Worm (Caenorhabditis elegans) whole organism, L2 larva: ENCODE measurements around the gene C24B5.4.
A peak's percentile ranks its signal among the peaks of the same experiment; 100 is the strongest.

Experiments used
- C34F6.9 ChIP-seq: fragments of 150-350 bp; optimal IDR thresholded peaks from 2 replicates; lab custom pipeline; 2014; ENCODE audit warnings: missing biosample characterization, missing genetic modification characterization
- F13H6.1 ChIP-seq: sonication (generic microtip); optimal IDR thresholded peaks from 2 replicates; lab custom pipeline; 2016; ENCODE audit warnings: missing genetic modification characterization, missing compliant biosample characterization
- R02D3.7 ChIP-seq: fragments of 150-350 bp; optimal IDR thresholded peaks from 2 replicates; lab custom pipeline; 2014; ENCODE audit warnings: missing biosample characterization, missing genetic modification characterization
- Y55F3AM.14 ChIP-seq: fragments of 200-800 bp; sonication (Bioruptor generic); optimal IDR thresholded peaks from 2 replicates; lab custom pipeline; 2018; ENCODE audit warnings: mild to moderate bottlenecking, missing genetic modification characterization, missing compliant biosample characterization
- ZK546.5 ChIP-seq: sonication (generic microtip); optimal IDR thresholded peaks from 2 replicates; lab custom pipeline; 2017; ENCODE audit warnings: missing biosample characterization, missing genetic modification characterization
- alr-1 ChIP-seq: fragments of 150-350 bp; optimal IDR thresholded peaks from 2 replicates; lab custom pipeline; 2014; ENCODE audit warnings: missing biosample characterization, missing genetic modification characterization
- aly-2 ChIP-seq: fragments of 150-350 bp; optimal IDR thresholded peaks from 2 replicates; lab custom pipeline; 2014; ENCODE audit warnings: missing biosample characterization, missing genetic modification characterization
- blmp-1 ChIP-seq: sonication (generic microtip); optimal IDR thresholded peaks from 2 replicates; lab custom pipeline; 2017; ENCODE audit warnings: missing genetic modification characterization, mild to moderate bottlenecking, missing compliant biosample characterization, antibody characterized with exemption, moderate library complexity; ENCODE audit not compliant: insufficient read depth
- ceh-16 ChIP-seq: fragments of 150-350 bp; optimal IDR thresholded peaks from 2 replicates; lab custom pipeline; 2014; ENCODE audit warnings: missing biosample characterization, missing genetic modification characterization
- ceh-82 ChIP-seq: fragments of 150-350 bp; optimal IDR thresholded peaks from 2 replicates; lab custom pipeline; 2014; ENCODE audit warnings: missing biosample characterization, missing genetic modification characterization
- crh-2 ChIP-seq: sonication (generic microtip); optimal IDR thresholded peaks from 2 replicates; lab custom pipeline; 2017; ENCODE audit warnings: missing biosample characterization, missing genetic modification characterization
- dmd-4 ChIP-seq: sonication (generic microtip); optimal IDR thresholded peaks from 2 replicates; lab custom pipeline; 2017; ENCODE audit warnings: missing biosample characterization, missing genetic modification characterization
- egl-27 ChIP-seq: sonication (generic microtip); optimal IDR thresholded peaks from 3 replicates; lab custom pipeline; 2017; ENCODE audit warnings: missing biosample characterization, missing genetic modification reagents, missing genetic modification characterization
- elt-1 ChIP-seq: fragments of 150-350 bp; optimal IDR thresholded peaks from 2 replicates; lab custom pipeline; 2014; ENCODE audit warnings: missing biosample characterization, missing genetic modification characterization
- elt-3 ChIP-seq: sonication (generic microtip); optimal IDR thresholded peaks from 2 replicates; lab custom pipeline; 2017; ENCODE audit warnings: missing biosample characterization, missing genetic modification characterization
- fos-1 ChIP-seq: fragments of 150-350 bp; optimal IDR thresholded peaks from 2 replicates; lab custom pipeline; 2014; ENCODE audit warnings: missing biosample characterization, missing genetic modification characterization
- gmeb-1 ChIP-seq: fragments of 150-350 bp; optimal IDR thresholded peaks from 2 replicates; lab custom pipeline; 2014; ENCODE audit warnings: missing biosample characterization, missing genetic modification characterization
- lin-11 ChIP-seq: fragments of 150-350 bp; sonication (generic microtip); optimal IDR thresholded peaks from 2 replicates; lab custom pipeline; 2014; ENCODE audit warnings: missing biosample characterization, missing genetic modification characterization, inconsistent platforms, mixed read lengths
- lin-13 ChIP-seq: fragments of 150-350 bp; optimal IDR thresholded peaks from 2 replicates; lab custom pipeline; 2014; ENCODE audit warnings: missing biosample characterization, missing genetic modification reagents, missing genetic modification characterization
- lsy-2 ChIP-seq, 2 experiments: fragments of 150-350 bp in 1 of 2; sonication (generic microtip) in 1 of 2; optimal IDR thresholded peaks; 2 replicates each; lab custom pipeline; 2014 to 2017; ENCODE audit warnings: missing biosample characterization in 2 of 2, missing genetic modification characterization in 2 of 2
- mab-5 ChIP-seq: fragments of 150-350 bp; optimal IDR thresholded peaks from 2 replicates; lab custom pipeline; 2014; ENCODE audit warnings: missing biosample characterization, missing genetic modification characterization
- mdl-1 ChIP-seq, 2 experiments: fragments of 150-350 bp in 1 of 2; sonication (generic microtip) in 1 of 2; optimal IDR thresholded peaks; 2 replicates each; lab custom pipeline; 2017; ENCODE audit warnings: missing biosample characterization in 2 of 2, missing genetic modification characterization in 2 of 2
- nhr-10 ChIP-seq: sonication (generic microtip); optimal IDR thresholded peaks from 2 replicates; lab custom pipeline; 2017; ENCODE audit warnings: missing biosample characterization, missing genetic modification characterization
- nhr-11 ChIP-seq: fragments of 150-350 bp; optimal IDR thresholded peaks from 2 replicates; lab custom pipeline; 2014; ENCODE audit warnings: missing biosample characterization, missing genetic modification characterization
- nhr-12 ChIP-seq: fragments of 150-350 bp; optimal IDR thresholded peaks from 2 replicates; lab custom pipeline; 2014; ENCODE audit warnings: missing biosample characterization, missing genetic modification characterization
- nhr-129 ChIP-seq: fragments of 150-350 bp; optimal IDR thresholded peaks from 2 replicates; lab custom pipeline; 2014; ENCODE audit warnings: missing biosample characterization, missing genetic modification characterization
- nhr-21 ChIP-seq: fragments of 150-350 bp; optimal IDR thresholded peaks from 2 replicates; lab custom pipeline; 2014; ENCODE audit warnings: missing biosample characterization, missing genetic modification characterization
- nhr-23 ChIP-seq: fragments of 150-350 bp; optimal IDR thresholded peaks from 2 replicates; lab custom pipeline; 2014; ENCODE audit warnings: missing biosample characterization, missing genetic modification reagents, missing genetic modification characterization
- nhr-237 ChIP-seq: fragments of 150-350 bp; optimal IDR thresholded peaks from 2 replicates; lab custom pipeline; 2014; ENCODE audit warnings: missing biosample characterization, missing genetic modification characterization
- nhr-25 ChIP-seq: fragments of 150-350 bp; sonication (generic microtip); optimal IDR thresholded peaks from 3 replicates; lab custom pipeline; 2014; ENCODE audit warnings: missing biosample characterization, missing genetic modification characterization
- nhr-6 ChIP-seq: fragments of 150-350 bp; optimal IDR thresholded peaks from 2 replicates; lab custom pipeline; 2014; ENCODE audit warnings: missing biosample characterization, missing genetic modification characterization
- nhr-77 ChIP-seq: fragments of 150-350 bp; optimal IDR thresholded peaks from 2 replicates; lab custom pipeline; 2014; ENCODE audit warnings: missing biosample characterization, missing genetic modification characterization
- sma-3 ChIP-seq: sonication (generic microtip); optimal IDR thresholded peaks from 2 replicates; lab custom pipeline; 2016; ENCODE audit warnings: missing genetic modification reagents, missing genetic modification characterization, missing compliant biosample characterization
- sma-9 ChIP-seq, 2 experiments: fragments of 150-350 bp in 1 of 2; sonication (generic microtip) in 1 of 2; optimal IDR thresholded peaks; 2 replicates each; lab custom pipeline; 2014 to 2016; ENCODE audit warnings: missing genetic modification characterization in 2 of 2, mild to moderate bottlenecking in 1 of 2, missing biosample characterization in 1 of 2, missing compliant biosample characterization in 1 of 2, missing genetic modification reagents in 1 of 2, moderate library complexity in 1 of 2
- snpc-4 ChIP-seq: fragments of 150-350 bp; optimal IDR thresholded peaks from 2 replicates; lab custom pipeline; 2014; ENCODE audit warnings: missing biosample characterization, missing genetic modification characterization
- unc-55 ChIP-seq: fragments of 150-350 bp; sonication (generic microtip); optimal IDR thresholded peaks from 3 replicates; lab custom pipeline; 2014; ENCODE audit warnings: missing biosample characterization, missing genetic modification reagents, missing genetic modification characterization
- zag-1 ChIP-seq: fragments of 150-350 bp; optimal IDR thresholded peaks from 2 replicates; lab custom pipeline; 2014; ENCODE audit warnings: missing biosample characterization, missing genetic modification characterization
- ztf-1 ChIP-seq: fragments of 200-800 bp; sonication (Bioruptor generic); conservative IDR thresholded peaks from 2 replicates; pipeline ENCODE4 v1.3.6; 2022; ENCODE audit warnings: missing genetic modification characterization, missing compliant biosample characterization
- ztf-11 ChIP-seq: sonication (generic microtip); optimal IDR thresholded peaks from 2 replicates; lab custom pipeline; 2017; ENCODE audit warnings: missing biosample characterization, missing genetic modification characterization
- ztf-4 ChIP-seq: fragments of 150-350 bp; optimal IDR thresholded peaks from 2 replicates; lab custom pipeline; 2014; ENCODE audit warnings: missing biosample characterization, missing genetic modification characterization

The C24B5.4 gene

DNA sequence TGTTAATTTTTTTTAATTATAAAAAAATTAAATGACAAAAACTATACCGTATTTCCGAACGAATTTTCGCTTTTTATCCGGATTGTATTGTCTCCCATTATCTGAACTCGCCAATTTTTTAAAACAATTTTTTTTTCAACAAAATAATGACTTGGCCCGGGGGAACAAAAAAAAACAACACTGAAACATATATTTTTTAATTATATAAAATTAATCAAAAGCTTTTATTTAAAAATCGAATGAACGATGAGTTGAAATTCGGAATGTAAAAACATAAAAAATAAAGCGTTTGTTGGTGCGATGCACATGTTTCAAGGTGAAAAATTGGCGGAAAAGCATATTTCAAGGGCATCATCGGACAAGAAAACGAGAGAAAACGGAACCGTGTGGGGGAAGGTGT is 16.4 kb upstream of the C24B5.4 start, which contains the start of gene mdt-27:
Gene mdt-27, minus strand, starts transcription at position 101 of the 400 bp plus-strand sequence.
- TF ChIP-seq ztf-11 (tag; lab: Kevin White, UChicago) = no peak
- no peak for TF ChIP-seq ceh-16 (tag; lab: Kevin White, UChicago)
- TF ChIP-seq aly-2 (tag; lab: Kevin White, UChicago) = no peak
- TF ChIP-seq ZK546.5 (tag; lab: Kevin White, UChicago) = no peak
- TF ChIP-seq lin-13 (GFP tag; lab: Kevin White, UChicago) = no peak
- no peak for TF ChIP-seq R02D3.7 (tag; lab: Kevin White, UChicago)
- TF ChIP-seq nhr-25 (tag; lab: Kevin White, UChicago) = no peak
- TF ChIP-seq nhr-21 (tag; lab: Kevin White, UChicago) = no peak
- no peak for TF ChIP-seq F13H6.1 (tag; lab: Kevin White, UChicago)
- TF ChIP-seq ceh-82 = no peak
- TF ChIP-seq fos-1 (tag; lab: Kevin White, UChicago) = no peak
- no peak for TF ChIP-seq lin-11 (tag; lab: Kevin White, UChicago)
- TF ChIP-seq blmp-1 (tag; lab: Kevin White, UChicago) = no peak
- no peak for TF ChIP-seq unc-55 (GFP tag; lab: Kevin White, UChicago)
- TF ChIP-seq nhr-23 (tag; lab: Kevin White, UChicago) = no peak
- TF ChIP-seq zag-1 (tag; lab: Kevin White, UChicago) = no peak
- no peak for TF ChIP-seq egl-27
- TF ChIP-seq elt-1 (tag; lab: Kevin White, UChicago) = no peak

DNA sequence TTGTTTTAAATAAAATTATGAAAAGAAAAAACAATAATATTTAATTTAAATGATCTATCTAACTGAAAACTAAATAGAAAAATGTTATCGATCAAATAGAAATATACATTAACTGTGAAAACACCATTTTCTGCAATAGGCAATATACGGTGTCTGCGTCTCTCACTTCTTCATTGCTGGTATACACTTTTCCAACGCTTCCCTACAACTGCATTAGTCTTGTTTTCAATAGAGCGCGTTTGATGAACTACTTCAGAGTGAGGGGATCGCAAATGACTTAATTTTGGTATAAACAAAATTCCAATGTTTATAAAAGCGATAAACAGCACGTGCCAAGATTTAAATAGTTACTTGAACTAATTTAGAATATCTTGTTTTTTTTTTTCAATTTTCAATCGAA is 15.4 kb upstream of the C24B5.4 start:
- TF ChIP-seq nhr-10 (no peak), nhr-21 (tag; lab: Kevin White, UChicago) (peak; percentile 30), lsy-2 (tag; optimal IDR thresholded peaks at IDR 0.05; lab: Kevin White, UChicago) (peak in 1 of 2 experiments; percentile 82), ztf-11 (tag; lab: Kevin White, UChicago) (no peak), mab-5 (tag; lab: Kevin White, UChicago) (no peak), nhr-237 (tag; lab: Kevin White, UChicago) (no peak), Y55F3AM.14 (GFP tag; lab: Kevin White, UChicago) (no peak), nhr-11 (tag; lab: Kevin White, UChicago) (no peak), nhr-77 (tag; lab: Kevin White, UChicago) (no peak), dmd-4 (no peak), nhr-6 (tag; lab: Kevin White, UChicago) (peak; percentile 29), nhr-23 (tag; lab: Kevin White, UChicago) (no peak), lin-13 (GFP tag; lab: Kevin White, UChicago) (peak; percentile 55), sma-3 (peak; percentile 16), sma-9 (GFP tag; optimal IDR thresholded peaks at IDR 0.05; lab: Kevin White, UChicago) (peak; percentile 51), sma-9 (tag; optimal IDR thresholded peaks at IDR 0.05; lab: Kevin White, UChicago) (no peak), nhr-129 (tag; lab: Kevin White, UChicago) (peak; percentile 80), mdl-1 (tag; optimal IDR thresholded peaks at IDR 0.05; lab: Kevin White, UChicago) (peak in 1 of 2 experiments; percentile 27), snpc-4 (tag; lab: Kevin White, UChicago) (peak; percentile 18), ztf-4 (tag; lab: Kevin White, UChicago) (no peak), F13H6.1 (tag; lab: Kevin White, UChicago) (peak; percentile 21), ceh-82 (no peak), alr-1 (tag; lab: Kevin White, UChicago) (no peak), fos-1 (tag; lab: Kevin White, UChicago) (peak; percentile 92), unc-55 (GFP tag; lab: Kevin White, UChicago) (peak; percentile 91), gmeb-1 (tag; lab: Kevin White, UChicago) (peak; percentile 47), blmp-1 (tag; lab: Kevin White, UChicago) (no peak), C34F6.9 (peak; percentile 89), elt-3 (tag; lab: Kevin White, UChicago) (no peak), elt-1 (tag; lab: Kevin White, UChicago) (no peak), crh-2 (peak; percentile 77)

DNA sequence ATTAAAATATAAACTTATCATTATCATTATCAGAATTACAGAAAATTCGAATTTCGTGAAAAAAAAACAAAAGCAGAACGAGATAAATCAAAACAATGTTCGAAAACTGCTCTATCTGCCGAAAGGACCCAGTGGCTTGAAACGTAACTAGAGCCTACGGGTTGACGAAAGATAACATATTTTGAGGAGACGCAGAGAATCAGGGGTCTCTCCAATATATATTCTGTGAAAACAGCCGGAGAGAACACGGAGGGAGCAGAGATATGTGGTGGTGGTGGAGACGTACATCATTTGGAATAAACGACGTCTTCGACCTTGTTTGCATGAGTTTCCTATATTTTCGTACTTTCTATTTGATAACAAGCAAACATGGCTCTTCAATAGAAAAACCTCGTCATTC is 11.8 kb upstream of the C24B5.4 start:
- TF ChIP-seq C34F6.9 (peak; percentile 12), aly-2 (tag; lab: Kevin White, UChicago) (no peak), Y55F3AM.14 (GFP tag; lab: Kevin White, UChicago) (no peak), dmd-4 (no peak), R02D3.7 (tag; lab: Kevin White, UChicago) (no peak), alr-1 (tag; lab: Kevin White, UChicago) (no peak), ceh-82 (no peak), blmp-1 (tag; lab: Kevin White, UChicago) (no peak), gmeb-1 (tag; lab: Kevin White, UChicago) (no peak), ztf-1 (GFP tag; lab: Robert Waterston, UW) (no peak), F13H6.1 (tag; lab: Kevin White, UChicago) (peak; percentile 18), sma-3 (no peak), nhr-77 (tag; lab: Kevin White, UChicago) (no peak), fos-1 (tag; lab: Kevin White, UChicago) (no peak), unc-55 (GFP tag; lab: Kevin White, UChicago) (peak; percentile 48), lin-13 (GFP tag; lab: Kevin White, UChicago) (no peak), nhr-12 (tag; lab: Kevin White, UChicago) (no peak)
